Worm (Caenorhabditis elegans): ENCODE measurements around the gene rpn-2.

The rpn-2 gene

ce11 chrIII:6198378-6199234, at the start of gene rpn-2, which contains the start of gene C23G10.7 (continued):
- TF ChIP-seq zag-1 (tag; optimal IDR thresholded peaks at IDR 0.05), result no peak
- peak in 1 of 2 experiments; percentile 80 for TF ChIP-seq lsy-2 (tag; optimal IDR thresholded peaks at IDR 0.05)
- no peak for TF ChIP-seq F26F4.8 (GFP tag; conservative IDR thresholded peaks at IDR 0.05)
- TF ChIP-seq nhr-111 (GFP tag; optimal IDR thresholded peaks at IDR 0.05), result no peak
- TF ChIP-seq egl-43 (GFP tag; IDR thresholded peaks at IDR 0.05), result no peak
- TF ChIP-seq nhr-11 (tag; optimal IDR thresholded peaks at IDR 0.05), result peak; percentile 48
- TF ChIP-seq nhr-77 (tag; optimal IDR thresholded peaks at IDR 0.05), result no peak
- TF ChIP-seq zip-11 (GFP tag; IDR thresholded peaks at IDR 0.05), result no peak
- no peak for TF ChIP-seq ama-1 (optimal IDR thresholded peaks at IDR 0.05)
- TF ChIP-seq skn-1 (tag; optimal IDR thresholded peaks at IDR 0.05), result no peak
- TF ChIP-seq lin-38 (GFP tag; IDR thresholded peaks at IDR 0.05), result peak; percentile 77
- no peak for TF ChIP-seq saeg-2 (GFP tag; IDR thresholded peaks at IDR 0.05)
- TF ChIP-seq dmd-6 (GFP tag; IDR thresholded peaks at IDR 0.05), result peak; percentile 31; the same call in 1 of the 2 replicates
- no peak for TF ChIP-seq lin-39 (tag; optimal IDR thresholded peaks at IDR 0.05)
- no peak for TF ChIP-seq fos-1 (tag; optimal IDR thresholded peaks at IDR 0.05)
- peak; percentile 66 for TF ChIP-seq nhr-6 (tag; optimal IDR thresholded peaks at IDR 0.05)
- TF ChIP-seq spr-3 (GFP tag; optimal IDR thresholded peaks at IDR 0.05), result no peak
- TF ChIP-seq ztf-11 (tag; optimal IDR thresholded peaks at IDR 0.05), result no peak
- TF ChIP-seq unc-39 (tag; optimal IDR thresholded peaks at IDR 0.05), result no peak
- no peak for TF ChIP-seq unc-62 (GFP tag; optimal IDR thresholded peaks at IDR 0.05 in 1 of 2)
- TF ChIP-seq unc-62 (tag; optimal IDR thresholded peaks at IDR 0.05), result no peak
- TF ChIP-seq nhr-76 (tag; optimal IDR thresholded peaks at IDR 0.05), result no peak
- TF ChIP-seq dve-1 (tag; optimal IDR thresholded peaks at IDR 0.05; ENCODE audit: insufficient read depth), result peak; percentile 69
- no peak for TF ChIP-seq egl-27 (tag; optimal IDR thresholded peaks at IDR 0.05)
- TF ChIP-seq tag-97 (GFP tag; IDR thresholded peaks at IDR 0.05), result no peak
- TF ChIP-seq snpc-4 (tag; optimal IDR thresholded peaks at IDR 0.05), result no peak
- TF ChIP-seq tra-1 (GFP tag; IDR thresholded peaks at IDR 0.05), result no peak
- no peak for TF ChIP-seq vab-7 (GFP tag; IDR thresholded peaks at IDR 0.05)
- TF ChIP-seq lir-3 (tag; optimal IDR thresholded peaks at IDR 0.05), result no peak
- TF ChIP-seq ztf-7 (tag; optimal IDR thresholded peaks at IDR 0.05), result peak; percentile 41
- no peak for TF ChIP-seq dmd-9 (GFP tag; IDR thresholded peaks at IDR 0.05)
- TF ChIP-seq hlh-11 (tag; optimal IDR thresholded peaks at IDR 0.05), result no peak
- TF ChIP-seq zip-2 (tag; optimal IDR thresholded peaks at IDR 0.05), result no peak
- TF ChIP-seq dmd-8 (GFP tag; IDR thresholded peaks at IDR 0.05), result no peak
- peak; percentile 71 for TF ChIP-seq F49E8.2 (tag; optimal IDR thresholded peaks at IDR 0.05; ENCODE audit: borderline replicate concordance)
- TF ChIP-seq spr-1 (tag; optimal IDR thresholded peaks at IDR 0.05), result no peak
- TF ChIP-seq Y48G9A.11 (GFP tag; IDR thresholded peaks at IDR 0.05), result peak; percentile 60; the same call in 1 of the 2 replicates
- no peak for TF ChIP-seq daf-12 (tag; optimal IDR thresholded peaks at IDR 0.05)
- TF ChIP-seq ceh-28 (tag; optimal IDR thresholded peaks at IDR 0.05), result no peak
- TF ChIP-seq snpc-1.2 (GFP tag; IDR thresholded peaks at IDR 0.05), result no peak
- peak; percentile 70 for TF ChIP-seq T26A8.4 (GFP tag; IDR thresholded peaks at IDR 0.05)
- TF ChIP-seq ceh-82 (tag; optimal IDR thresholded peaks at IDR 0.05), result no peak
- TF ChIP-seq Y5F2A.4 (GFP tag; optimal IDR thresholded peaks at IDR 0.05), result no peak
- no peak for TF ChIP-seq nhr-237 (tag; optimal IDR thresholded peaks at IDR 0.05)
- TF ChIP-seq madf-5 (GFP tag; IDR thresholded peaks at IDR 0.05), result no peak
- no peak for TF ChIP-seq fkh-10 (GFP tag; optimal IDR thresholded peaks at IDR 0.05)
- TF ChIP-seq mes-2 (tag; optimal IDR thresholded peaks at IDR 0.05; ENCODE audit: poor library complexity, severe bottlenecking), result peak; percentile 64
- no peak for TF ChIP-seq ZK337.2 (GFP tag; IDR thresholded peaks at IDR 0.05)

All from whole organism, L4 larva.